Fruit fly (Drosophila melanogaster): Measurements from ENCODE around the gene mTerf5.

The mTerf5 gene

dm6 chr3R:18185385-18185784 is 38.1 kb downstream of the mTerf5 start, which contains the start of the genes Arp5 and CG7208 (continued):
- TF ChIP-seq H15 (GFP tag; IDR thresholded peaks at IDR 0.05) (peak; percentile 54; the same call in 2 of the 3 replicates), sna (GFP tag; IDR thresholded peaks at IDR 0.05; ENCODE audit: partially characterized antibody) (peak; percentile 64; the same call in 1 of the 2 replicates), row (GFP tag; IDR thresholded peaks at IDR 0.05) (peak; percentile 84), CG3726 (GFP tag; IDR thresholded peaks at IDR 0.05) (no peak), Hr78 (GFP tag; optimal IDR thresholded peaks at IDR 0.05) (no peak), Atf3 (GFP tag; optimal IDR thresholded peaks at IDR 0.05) (peak; percentile 42), ind (GFP tag; optimal IDR thresholded peaks at IDR 0.05) (peak; percentile 75), insv (GFP tag; optimal IDR thresholded peaks at IDR 0.05) (peak in 1 of 2 experiments; percentile 20), CG1603 (tag; optimal IDR thresholded peaks at IDR 0.05) (no peak), CG12236 (GFP tag; optimal IDR thresholded peaks at IDR 0.05) (no peak), CG8290 (GFP tag; optimal IDR thresholded peaks at IDR 0.05) (peak; percentile 66), CG8290 (tag; optimal IDR thresholded peaks at IDR 0.05) (peak in 1 of 2 experiments; percentile 34), CG15696 (tag; optimal IDR thresholded peaks at IDR 0.05) (peak; percentile 4), Lim3 (GFP tag; IDR thresholded peaks at IDR 0.05) (no peak), Stat92E (GFP tag; optimal IDR thresholded peaks at IDR 0.05) (no peak), ac (GFP tag; optimal IDR thresholded peaks at IDR 0.05) (no peak), Ada2b (GFP tag; IDR thresholded peaks at IDR 0.05) (peak; percentile 36; the same call in 1 of the 2 replicates), Kr (GFP tag; optimal IDR thresholded peaks at IDR 0.05) (no peak), Jarid2 (GFP tag; optimal IDR thresholded peaks at IDR 0.05) (no peak), cwo (GFP tag; optimal IDR thresholded peaks at IDR 0.05) (peak; percentile 42), Hey (tag; optimal IDR thresholded peaks at IDR 0.05) (no peak), Hr39 (optimal IDR thresholded peaks at IDR 0.05) (no peak), CG1024 (GFP tag; IDR thresholded peaks at IDR 0.05) (no peak), Ssrp (tag; optimal IDR thresholded peaks at IDR 0.05) (peak; percentile 56), CG6254 (GFP tag; optimal IDR thresholded peaks at IDR 0.05) (peak; percentile 16), shn (GFP tag; optimal IDR thresholded peaks at IDR 0.05) (no peak), Tbp (GFP tag; optimal IDR thresholded peaks at IDR 0.05) (no peak), caup (GFP tag; optimal IDR thresholded peaks at IDR 0.05; ENCODE audit: severe bottlenecking) (peak; percentile 64), CG8478 (optimal IDR thresholded peaks at IDR 0.05) (no peak), TFAM (GFP tag; optimal IDR thresholded peaks at IDR 0.05) (no peak), Bdp1 (GFP tag; optimal IDR thresholded peaks at IDR 0.05) (peak; percentile 38), CG8281 (tag; optimal IDR thresholded peaks at IDR 0.05) (no peak), CG16863 (GFP tag; optimal IDR thresholded peaks at IDR 0.05) (peak; percentile 30), Fer2 (tag; optimal IDR thresholded peaks at IDR 0.05) (peak; percentile 48), CG8765 (GFP tag; IDR thresholded peaks at IDR 0.05) (no peak), CG8924 (tag; optimal IDR thresholded peaks at IDR 0.05) (peak; percentile 65), Meics (GFP tag; optimal IDR thresholded peaks at IDR 0.05) (peak; percentile 85), Dip2 (GFP tag; IDR thresholded peaks at IDR 0.05) (no peak), CG34422 (GFP tag; IDR thresholded peaks at IDR 0.05) (peak; percentile 63; the same call in 1 of the 3 replicates), CG11456 (GFP tag; IDR thresholded peaks at IDR 0.05) (0 out of 3 replicates have a peak, but pooled peaks have one; percentile 59), CG10959 (GFP tag; IDR thresholded peaks at IDR 0.05) (no peak), Dip3 (GFP tag; optimal IDR thresholded peaks at IDR 0.05) (peak; percentile 70), dm (GFP tag; optimal IDR thresholded peaks at IDR 0.05) (peak; percentile 5), fu2 (GFP tag; optimal IDR thresholded peaks at IDR 0.05) (peak; percentile 62), CG17568 (GFP tag; optimal IDR thresholded peaks at IDR 0.05) (no peak), Trl (optimal IDR thresholded peaks at IDR 0.05) (no peak), Trl (GFP tag; optimal IDR thresholded peaks at IDR 0.05) (peak; percentile 46), wdn (GFP tag; IDR thresholded peaks at IDR 0.05) (peak; percentile 39; the same call in 1 of the 2 replicates), CG10366 (GFP tag; IDR thresholded peaks at IDR 0.05) (peak; percentile 48), ken (GFP tag; IDR thresholded peaks at IDR 0.05) (peak; percentile 63; the same call in 1 of the 3 replicates), E2f2 (GFP tag; IDR thresholded peaks at IDR 0.05) (peak; percentile 60; the same call in 1 of the 2 replicates), CG30020 (tag; optimal IDR thresholded peaks at IDR 0.05) (no peak)
